Worm (Caenorhabditis elegans): Measurements from ENCODE around the gene C02B10.3.

- no peak for TF ChIP-seq mef-2 (tag; optimal IDR thresholded peaks at IDR 0.05)
- TF ChIP-seq egl-13 (tag; optimal IDR thresholded peaks at IDR 0.05), result no peak
- no peak for TF ChIP-seq ces-1 (GFP tag; optimal IDR thresholded peaks at IDR 0.05)
- no peak for TF ChIP-seq ceh-82 (tag; optimal IDR thresholded peaks at IDR 0.05)
- TF ChIP-seq nhr-12 (tag; optimal IDR thresholded peaks at IDR 0.05), result no peak
- no peak for TF ChIP-seq nhr-84 (tag; optimal IDR thresholded peaks at IDR 0.05)
- TF ChIP-seq egl-27 (tag; optimal IDR thresholded peaks at IDR 0.05), result no peak
These were observed 42.1 kb downstream of the C02B10.3 start, which contains the start of gene C09B9.7 for ce11 chrIV:5060984-5061383.

All from whole organism, L1 larva.